In genomic region chr2L:11037583-11038517, dm6 we compare ENCODE assay signal across 5 fruit fly cellular contexts.
A peak's percentile ranks its signal among the peaks of the same experiment; 100 is the strongest.
TF ChIP-seq lines count a peak whose summit lies in the region.

No protein-coding gene starts in this region.

- no peak for TF ChIP-seq CTCF in whole organism, embryonic (GFP tag; optimal IDR thresholded peaks at IDR 0.05; lab: Kevin White, UChicago)

TF ChIP-seq in whole organism, adult, 20 proteins besides CTCF, POLR2A, EP300 and RAD21:
- no peak for TF ChIP-seq Mnt (GFP tag; optimal IDR thresholded peaks at IDR 0.05; lab: Kevin White, UChicago)
- peak; percentile 27 for TF ChIP-seq kay (GFP tag; lab: Kevin White, UChicago; ENCODE audit: borderline replicate concordance)

TF ChIP-seq in whole organism, embryonic, 481 proteins besides CTCF, POLR2A, EP300 and RAD21 (continues in another document):
- TF ChIP-seq Sry-δ (GFP tag; optimal IDR thresholded peaks at IDR 0.05; lab: Kevin White, UChicago) (no peak), onecut (GFP tag; IDR thresholded peaks at IDR 0.05; lab: Robert Waterston, UW) (no peak), chm (GFP tag; IDR thresholded peaks at IDR 0.05; lab: Robert Waterston, UW) (peak; percentile 64; the same call in 1 of the 2 replicates), CG2712 (tag; optimal IDR thresholded peaks at IDR 0.05; lab: Kevin White, UChicago) (peak; percentile 67), CG6765 (GFP tag; optimal IDR thresholded peaks at IDR 0.05; lab: Kevin White, UChicago) (no peak), fru (optimal IDR thresholded peaks at IDR 0.05; lab: Kevin White, UChicago) (no peak), ap (GFP tag; IDR thresholded peaks at IDR 0.05; lab: Robert Waterston, UW) (no peak), HLH3B (GFP tag; IDR thresholded peaks at IDR 0.05; lab: Robert Waterston, UW) (0 out of 2 replicates have a peak, but pooled peaks have one; percentile 24), bbx (GFP tag; IDR thresholded peaks at IDR 0.05; lab: Robert Waterston, UW; ENCODE audit: partially characterized antibody) (no peak; the same call in 1 of the 2 replicates), zfh1 (GFP tag; IDR thresholded peaks at IDR 0.05; lab: Robert Waterston, UW) (peak; percentile 34; the same call in 2 of the 3 replicates), CG14050 (GFP tag; IDR thresholded peaks at IDR 0.05; lab: Robert Waterston, UW) (no peak), NK7.1 (GFP tag; optimal IDR thresholded peaks at IDR 0.05; lab: Kevin White, UChicago) (no peak), CG4820 (GFP tag; optimal IDR thresholded peaks at IDR 0.05; lab: Kevin White, UChicago) (peak; percentile 5), Dll (GFP tag; IDR thresholded peaks at IDR 0.05; lab: Robert Waterston, UW; ENCODE audit: partially characterized antibody) (no peak), CG42726 (GFP tag; IDR thresholded peaks at IDR 0.05; lab: Robert Waterston, UW; ENCODE audit: partially characterized antibody) (no peak), bcd (GFP tag; optimal IDR thresholded peaks at IDR 0.05; lab: Kevin White, UChicago) (no peak), Hr51 (GFP tag; optimal IDR thresholded peaks at IDR 0.05; lab: Kevin White, UChicago) (peak in 1 of 2 experiments; percentile 65), CG3847 (GFP tag; IDR thresholded peaks at IDR 0.05; lab: Robert Waterston, UW) (no peak), esg (GFP tag; conservative IDR thresholded peaks at IDR 0.05; lab: Robert Waterston, UW) (peak; percentile 46; the same call in 1 of the 2 replicates), wor (GFP tag; IDR thresholded peaks at IDR 0.05; lab: Robert Waterston, UW) (0 out of 2 replicates have a peak, but pooled peaks have one; percentile 24)

TF ChIP-seq in whole organism, prepupa, 60 proteins besides CTCF, POLR2A, EP300 and RAD21 (continues in another document):
- peak; percentile 10 for TF ChIP-seq acj6 (GFP tag; optimal IDR thresholded peaks at IDR 0.05; lab: Kevin White, UChicago)
- TF ChIP-seq net (GFP tag; optimal IDR thresholded peaks at IDR 0.05; lab: Kevin White, UChicago) = peak; percentile 22
- TF ChIP-seq CG10631 (GFP tag; optimal IDR thresholded peaks at IDR 0.05; lab: Kevin White, UChicago) = peak; percentile 17
- peak; percentile 33 for TF ChIP-seq CG32006 (GFP tag; optimal IDR thresholded peaks at IDR 0.05; lab: Kevin White, UChicago)
- peak; percentile 12 for TF ChIP-seq CG34406 (GFP tag; optimal IDR thresholded peaks at IDR 0.05; lab: Kevin White, UChicago)
- TF ChIP-seq CG6276 (GFP tag; optimal IDR thresholded peaks at IDR 0.05; lab: Kevin White, UChicago) = no peak
- TF ChIP-seq Met (GFP tag; optimal IDR thresholded peaks at IDR 0.05; lab: Kevin White, UChicago) = peak; percentile 28
- TF ChIP-seq Sox102F (GFP tag; optimal IDR thresholded peaks at IDR 0.05; lab: Kevin White, UChicago) = no peak
- no peak for TF ChIP-seq CG3032 (tag; optimal IDR thresholded peaks at IDR 0.05; lab: Kevin White, UChicago)
- TF ChIP-seq Hr4 (GFP tag; optimal IDR thresholded peaks at IDR 0.05; lab: Kevin White, UChicago) = peak; percentile 26
- TF ChIP-seq Ets21C (GFP tag; optimal IDR thresholded peaks at IDR 0.05; lab: Kevin White, UChicago) = peak; percentile 4
- TF ChIP-seq fkh (GFP tag; optimal IDR thresholded peaks at IDR 0.05; lab: Kevin White, UChicago) = peak; percentile 85
- 0 out of 2 replicates have a peak, but pooled peaks have one; percentile 34 for TF ChIP-seq CG15336 (GFP tag; IDR thresholded peaks at IDR 0.05; lab: Robert Waterston, UW)
- peak in 1 of 2 experiments; percentile 18 for TF ChIP-seq salr (GFP tag; optimal IDR thresholded peaks at IDR 0.05; lab: Kevin White, UChicago)
- TF ChIP-seq CG8319 (GFP tag; optimal IDR thresholded peaks at IDR 0.05; lab: Kevin White, UChicago) = no peak
- TF ChIP-seq Sox14 (GFP tag; optimal IDR thresholded peaks at IDR 0.05; lab: Kevin White, UChicago) = peak; percentile 18
- TF ChIP-seq CG16779 (tag; optimal IDR thresholded peaks at IDR 0.05; lab: Kevin White, UChicago) = no peak
- TF ChIP-seq Gug (GFP tag; IDR thresholded peaks at IDR 0.05; lab: Robert Waterston, UW) = no peak
- peak; percentile 30 for TF ChIP-seq esn (GFP tag; optimal IDR thresholded peaks at IDR 0.05; lab: Kevin White, UChicago)
- peak; percentile 0 for TF ChIP-seq topi (GFP tag; optimal IDR thresholded peaks at IDR 0.05; lab: Kevin White, UChicago)
- peak; percentile 35 for TF ChIP-seq CG31627 (GFP tag; optimal IDR thresholded peaks at IDR 0.05; lab: Kevin White, UChicago)
- no peak for TF ChIP-seq CG8119 (GFP tag; IDR thresholded peaks at IDR 0.05; lab: Robert Waterston, UW)
- no peak for TF ChIP-seq Blimp-1 (GFP tag; optimal IDR thresholded peaks at IDR 0.05; lab: Kevin White, UChicago)

TF ChIP-seq in whole organism, pupa, 21 proteins besides CTCF, POLR2A, EP300 and RAD21:
- TF ChIP-seq EcR (GFP tag; optimal IDR thresholded peaks at IDR 0.05; lab: Kevin White, UChicago) (no peak), CG32121 (GFP tag; IDR thresholded peaks at IDR 0.05; lab: Robert Waterston, UW) (no peak), fd96Ca (GFP tag; IDR thresholded peaks at IDR 0.05; lab: Robert Waterston, UW) (no peak), Pif1A (GFP tag; optimal IDR thresholded peaks at IDR 0.05; lab: Kevin White, UChicago) (peak; percentile 35), CG9948 (tag; optimal IDR thresholded peaks at IDR 0.05; lab: Kevin White, UChicago) (peak; percentile 9), CG14655 (GFP tag; optimal IDR thresholded peaks at IDR 0.05; lab: Kevin White, UChicago) (peak; percentile 36)

TF ChIP-seq in whole organism, wandering third instar larva, 38 proteins besides CTCF, POLR2A, EP300 and RAD21:
- TF ChIP-seq sv (GFP tag; optimal IDR thresholded peaks at IDR 0.05; lab: Kevin White, UChicago) (peak; percentile 43), Dif (GFP tag; optimal IDR thresholded peaks at IDR 0.05; lab: Kevin White, UChicago; ENCODE audit: partially characterized antibody) (no peak), woc (GFP tag; optimal IDR thresholded peaks at IDR 0.05; lab: Kevin White, UChicago) (no peak), rgr (GFP tag; optimal IDR thresholded peaks at IDR 0.05; lab: Kevin White, UChicago) (peak; percentile 16), CrebA (GFP tag; optimal IDR thresholded peaks at IDR 0.05; lab: Kevin White, UChicago; ENCODE audit: borderline replicate concordance) (no peak), tai (GFP tag; optimal IDR thresholded peaks at IDR 0.05; lab: Kevin White, UChicago) (peak; percentile 43), br (GFP tag; optimal IDR thresholded peaks at IDR 0.05; lab: Kevin White, UChicago) (peak; percentile 36), fru (GFP tag; optimal IDR thresholded peaks at IDR 0.05; lab: Kevin White, UChicago) (peak; percentile 27)
